Fruit fly (Drosophila melanogaster): ENCODE data around the gene CG3603.

DNA sequence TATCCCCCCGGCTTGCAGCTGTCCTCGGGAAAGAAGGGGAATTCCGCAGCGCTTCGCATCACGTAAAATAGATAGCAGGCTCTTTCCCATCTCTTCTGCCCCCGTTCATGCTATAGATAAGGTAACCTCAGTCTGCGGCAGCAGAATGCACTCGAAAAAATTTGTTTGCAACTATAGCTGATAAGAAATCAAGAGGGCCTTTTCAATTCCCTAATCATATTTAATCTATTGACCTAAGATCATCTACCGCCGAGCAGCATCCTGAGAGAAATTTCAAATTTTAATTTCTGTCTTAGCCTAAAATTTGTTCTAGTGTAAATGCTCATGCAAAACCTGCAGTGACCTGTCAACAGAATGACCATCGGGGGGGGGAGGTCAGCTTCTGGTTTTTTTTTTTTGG lies 8.8 kb downstream of the CG3603 start:
- TF ChIP-seq CTCF (optimal IDR thresholded peaks at IDR 0.05) (no peak), CG8478 (optimal IDR thresholded peaks at IDR 0.05) (no peak)
